Fruit fly (Drosophila melanogaster) whole organism, embryonic: ENCODE data around the gene Mtpalpha.
A peak's percentile ranks its signal among the peaks of the same experiment; 100 is the strongest.

Experiments
- Asciz ChIP-seq: fragments of 200-800 bp; sonication (Bioruptor generic); optimal IDR thresholded peaks from 2 replicates; lab custom pipeline; 2017; ENCODE audit warnings: missing biosample characterization, mild to moderate bottlenecking, missing genetic modification characterization, missing genetic modification reagents
- Bgb ChIP-seq: fragments of 200-800 bp; sonication (Bioruptor generic); IDR thresholded peaks from 2 replicates; pipeline ENCODE4 v1.3.6; 2022; ENCODE audit warnings: missing biosample characterization, missing genetic modification characterization; ENCODE audit not compliant: partially characterized antibody
- CG12219 ChIP-seq: fragments of 200-800 bp; sonication (Bioruptor generic); optimal IDR thresholded peaks from 3 replicates; lab custom pipeline; 2018; ENCODE audit warnings: missing biosample characterization, mild to moderate bottlenecking, missing genetic modification characterization
- CG14441 ChIP-seq: fragments of 200-800 bp; sonication (Bioruptor generic); IDR thresholded peaks from 2 replicates; pipeline ENCODE4 v1.3.6; 2022; ENCODE audit warnings: missing biosample characterization, missing genetic modification characterization
- CG14667 ChIP-seq: fragments of 200-800 bp; sonication (Bioruptor generic); IDR thresholded peaks from 2 replicates; pipeline ENCODE4 v1.3.6; 2022; ENCODE audit warnings: missing biosample characterization, missing genetic modification characterization
- CG17328 ChIP-seq: fragments of 200-800 bp; sonication (Bioruptor generic); IDR thresholded peaks from 2 replicates; pipeline ENCODE4 v1.3.6; 2022; ENCODE audit warnings: missing biosample characterization, missing genetic modification characterization
- CG18764 ChIP-seq: fragments of 200-800 bp; sonication (Bioruptor generic); optimal IDR thresholded peaks from 3 replicates; lab custom pipeline; 2016; ENCODE audit warnings: missing biosample characterization, missing genetic modification characterization
- CG2129 ChIP-seq: fragments of 200-800 bp; sonication (Bioruptor generic); IDR thresholded peaks from 2 replicates; pipeline ENCODE4 v1.3.6; 2022; ENCODE audit warnings: missing biosample characterization, missing genetic modification characterization; ENCODE audit not compliant: partially characterized antibody
- CG2199 ChIP-seq: fragments of 200-800 bp; sonication (Bioruptor generic); IDR thresholded peaks from 3 replicates; pipeline ENCODE4 v1.3.6; 2022; ENCODE audit warnings: missing biosample characterization, missing genetic modification characterization
- CG30020 ChIP-seq: fragments of 200-800 bp; optimal IDR thresholded peaks from 2 replicates; lab custom pipeline; 2019; ENCODE audit warnings: missing biosample characterization, mild to moderate bottlenecking, missing genetic modification characterization, moderate library complexity
- CG3163 ChIP-seq: fragments of 200-800 bp; sonication (Bioruptor generic); optimal IDR thresholded peaks from 3 replicates; lab custom pipeline; 2016; ENCODE audit warnings: missing biosample characterization, missing genetic modification characterization
- CG32772 ChIP-seq: fragments of 200-800 bp; sonication (Bioruptor generic); IDR thresholded peaks from 2 replicates; pipeline ENCODE4 v1.3.6; 2022; ENCODE audit warnings: missing biosample characterization, missing genetic modification characterization
- CG3281 ChIP-seq: fragments of 200-800 bp; sonication (Bioruptor generic); optimal IDR thresholded peaks from 3 replicates; lab custom pipeline; 2017; ENCODE audit warnings: missing biosample characterization, mild to moderate bottlenecking, missing genetic modification characterization
- CG33557 ChIP-seq: fragments of 200-800 bp; sonication (Bioruptor generic); optimal IDR thresholded peaks from 2 replicates; lab custom pipeline; 2019; ENCODE audit warnings: missing biosample characterization, mild to moderate bottlenecking, missing genetic modification characterization, moderate library complexity
- CG3726 ChIP-seq: fragments of 200-800 bp; sonication (Bioruptor generic); IDR thresholded peaks from 3 replicates; pipeline ENCODE4, ENCODE4 v1.3.6; 2022; ENCODE audit warnings: missing biosample characterization, missing genetic modification characterization
- CG5953 ChIP-seq: fragments of 200-800 bp; sonication (Bioruptor generic); IDR thresholded peaks from 2 replicates; pipeline ENCODE4 v1.3.6; 2022; ENCODE audit warnings: missing biosample characterization, missing genetic modification characterization
- CG7357 ChIP-seq: fragments of 200-800 bp; sonication (Bioruptor generic); IDR thresholded peaks from 3 replicates; pipeline ENCODE4 v1.3.6; 2022; ENCODE audit warnings: missing biosample characterization, missing genetic modification characterization
- CG7556 ChIP-seq: fragments of 200-800 bp; sonication (Bioruptor generic); optimal IDR thresholded peaks from 2 replicates; lab custom pipeline; 2017; ENCODE audit warnings: missing biosample characterization, mild to moderate bottlenecking, missing genetic modification characterization
- CG7963 ChIP-seq: fragments of 200-800 bp; sonication (Bioruptor generic); IDR thresholded peaks from 3 replicates; pipeline ENCODE4 v1.3.6; 2022; ENCODE audit warnings: missing biosample characterization, missing genetic modification characterization; ENCODE audit not compliant: partially characterized antibody
- CG8944 ChIP-seq: fragments of 200-800 bp; sonication (Bioruptor generic); optimal IDR thresholded peaks from 3 replicates; lab custom pipeline; 2016; ENCODE audit warnings: missing biosample characterization, missing genetic modification characterization
- CG9817 ChIP-seq: fragments of 200-800 bp; sonication (Bioruptor generic); optimal IDR thresholded peaks from 2 replicates; lab custom pipeline; 2018; ENCODE audit warnings: missing biosample characterization, mild to moderate bottlenecking, missing genetic modification characterization, moderate library complexity
- CoRest ChIP-seq: fragments of 200-800 bp; sonication (Bioruptor generic); optimal IDR thresholded peaks from 3 replicates; lab custom pipeline; 2018; ENCODE audit warnings: missing biosample characterization, mild to moderate bottlenecking, missing genetic modification characterization, moderate library complexity
- Drgx ChIP-seq: fragments of 200-800 bp; sonication (Bioruptor generic); IDR thresholded peaks from 2 replicates; pipeline ENCODE4 v1.3.6; 2022; ENCODE audit warnings: missing biosample characterization, missing genetic modification characterization
- Eip74EF ChIP-seq, 2 experiments: fragments of 200-800 bp in 1 of 2; fragments of >200 bp in 1 of 2; sonication (Bioruptor generic) in 1 of 2; optimal IDR thresholded peaks; 2 replicates each; lab custom pipeline; 2017 to 2019; ENCODE audit warnings: missing biosample characterization in 2 of 2, missing genetic modification characterization in 2 of 2, mild to moderate bottlenecking in 1 of 2, moderate library complexity in 1 of 2
- Ets65A ChIP-seq: fragments of 200-800 bp; sonication (Bioruptor generic); peaks from one replicate; lab custom pipeline; 2016; ENCODE audit warnings: missing biosample characterization, missing genetic modification characterization
- Fer2 ChIP-seq: fragments of 200-800 bp; sonication (Bioruptor generic); optimal IDR thresholded peaks from 2 replicates; lab custom pipeline; 2018; ENCODE audit warnings: missing biosample characterization, mild to moderate bottlenecking, missing genetic modification characterization, moderate library complexity
- GATAe ChIP-seq: fragments of 200-800 bp; sonication (Bioruptor generic); conservative IDR thresholded peaks from 2 replicates; pipeline ENCODE4 v1.3.6; 2022; ENCODE audit warnings: missing biosample characterization, missing genetic modification characterization
- Hmx ChIP-seq: fragments of 200-800 bp; sonication (Bioruptor generic); optimal IDR thresholded peaks from 2 replicates; lab custom pipeline; 2016; ENCODE audit warnings: missing biosample characterization, missing genetic modification characterization
- Med ChIP-seq: fragments of 200-800 bp; sonication (Bioruptor generic); peaks from one replicate; lab custom pipeline; 2016; ENCODE audit warnings: missing biosample characterization, missing genetic modification characterization, mild to moderate bottlenecking, inconsistent platforms, moderate library complexity
- Nf-YB ChIP-seq: fragments of 200-800 bp; sonication (Bioruptor generic); optimal IDR thresholded peaks from 3 replicates; lab custom pipeline; 2019; ENCODE audit warnings: missing biosample characterization, mild to moderate bottlenecking, missing genetic modification characterization, moderate library complexity
- NfI ChIP-seq: fragments of 200-800 bp; sonication (Bioruptor generic); optimal IDR thresholded peaks from 3 replicates; lab custom pipeline; 2018; ENCODE audit warnings: missing biosample characterization, mild to moderate bottlenecking, missing genetic modification characterization, moderate library complexity
- Six4 ChIP-seq: fragments of 200-800 bp; sonication (Bioruptor generic); optimal IDR thresholded peaks from 2 replicates; lab custom pipeline; 2016; ENCODE audit warnings: missing biosample characterization, missing genetic modification characterization
- Sox100B ChIP-seq: fragments of 200-800 bp; sonication (Bioruptor generic); optimal IDR thresholded peaks from 3 replicates; lab custom pipeline; 2018; ENCODE audit warnings: missing biosample characterization, mild to moderate bottlenecking, missing genetic modification characterization
- TFAM ChIP-seq: fragments of 200-800 bp; sonication (Bioruptor generic); optimal IDR thresholded peaks from 2 replicates; lab custom pipeline; 2017; ENCODE audit warnings: missing biosample characterization, missing genetic modification characterization, inconsistent platforms
- abd-A ChIP-seq: fragments of 200-800 bp; sonication (Bioruptor generic); optimal IDR thresholded peaks from 3 replicates; lab custom pipeline; 2019; ENCODE audit warnings: missing biosample characterization, mild to moderate bottlenecking, missing genetic modification characterization, moderate library complexity
- amos ChIP-seq: fragments of 200-800 bp; sonication (Bioruptor generic); IDR thresholded peaks from 2 replicates; pipeline ENCODE4 v1.3.6; 2022; ENCODE audit warnings: missing biosample characterization, missing genetic modification characterization; ENCODE audit not compliant: partially characterized antibody
- chn ChIP-seq: fragments of 200-800 bp; sonication (Bioruptor generic); optimal IDR thresholded peaks from 2 replicates; lab custom pipeline; 2016; ENCODE audit warnings: missing biosample characterization, missing genetic modification characterization
- corto ChIP-seq: fragments of 200-800 bp; sonication (Bioruptor generic); optimal IDR thresholded peaks from 2 replicates; lab custom pipeline; 2016; ENCODE audit warnings: missing biosample characterization, mild to moderate bottlenecking, missing genetic modification characterization, moderate library complexity
- disco-r ChIP-seq: fragments of 200-800 bp; sonication (Bioruptor generic); optimal IDR thresholded peaks from 2 replicates; lab custom pipeline; 2016; ENCODE audit warnings: missing biosample characterization, missing genetic modification characterization
- jumu ChIP-seq: fragments of 200-800 bp; sonication (Bioruptor generic); optimal IDR thresholded peaks from 3 replicates; lab custom pipeline; 2016; ENCODE audit warnings: missing biosample characterization, missing genetic modification characterization
- klu ChIP-seq: fragments of 200-800 bp; sonication (Bioruptor generic); IDR thresholded peaks from 2 replicates; pipeline ENCODE4 v1.3.6; 2022; ENCODE audit warnings: missing biosample characterization, missing genetic modification characterization
- luna ChIP-seq: fragments of 200-800 bp; sonication (Bioruptor generic); optimal IDR thresholded peaks from 2 replicates; lab custom pipeline; 2016; ENCODE audit warnings: missing biosample characterization, missing genetic modification characterization
- mam ChIP-seq: fragments of 200-800 bp; sonication (Bioruptor generic); optimal IDR thresholded peaks from 3 replicates; lab custom pipeline; 2016; ENCODE audit warnings: missing biosample characterization, missing genetic modification characterization
- sd ChIP-seq: fragments of 200-800 bp; sonication (Bioruptor generic); optimal IDR thresholded peaks from 3 replicates; lab custom pipeline; 2018; ENCODE audit warnings: missing biosample characterization, mild to moderate bottlenecking, missing genetic modification characterization, moderate library complexity
- sima ChIP-seq: fragments of 200-800 bp; sonication (Bioruptor generic); optimal IDR thresholded peaks from 2 replicates; lab custom pipeline; 2016; ENCODE audit warnings: missing biosample characterization, missing genetic modification characterization
- stwl ChIP-seq: fragments of 200-800 bp; sonication (Bioruptor generic); optimal IDR thresholded peaks from 3 replicates; lab custom pipeline; 2018; ENCODE audit warnings: missing biosample characterization, mild to moderate bottlenecking, missing genetic modification characterization, moderate library complexity
- tgo ChIP-seq: fragments of 200-800 bp; sonication (Bioruptor generic); IDR thresholded peaks from 3 replicates; pipeline ENCODE4 v1.3.6; 2022; ENCODE audit warnings: missing biosample characterization, missing genetic modification characterization
- tin ChIP-seq: fragments of 200-800 bp; sonication (Bioruptor generic); optimal IDR thresholded peaks from 3 replicates; lab custom pipeline; 2016; ENCODE audit warnings: missing biosample characterization, missing genetic modification characterization
- wek ChIP-seq: fragments of 200-800 bp; sonication (Bioruptor generic); optimal IDR thresholded peaks from 3 replicates; lab custom pipeline; 2018; ENCODE audit warnings: missing biosample characterization, mild to moderate bottlenecking, missing genetic modification characterization, moderate library complexity
- zfh1 ChIP-seq: fragments of 200-800 bp; sonication (Bioruptor generic); IDR thresholded peaks from 3 replicates; pipeline ENCODE4 v1.3.6; 2022; ENCODE audit warnings: missing biosample characterization, missing genetic modification characterization

The Mtpalpha gene

DNA sequence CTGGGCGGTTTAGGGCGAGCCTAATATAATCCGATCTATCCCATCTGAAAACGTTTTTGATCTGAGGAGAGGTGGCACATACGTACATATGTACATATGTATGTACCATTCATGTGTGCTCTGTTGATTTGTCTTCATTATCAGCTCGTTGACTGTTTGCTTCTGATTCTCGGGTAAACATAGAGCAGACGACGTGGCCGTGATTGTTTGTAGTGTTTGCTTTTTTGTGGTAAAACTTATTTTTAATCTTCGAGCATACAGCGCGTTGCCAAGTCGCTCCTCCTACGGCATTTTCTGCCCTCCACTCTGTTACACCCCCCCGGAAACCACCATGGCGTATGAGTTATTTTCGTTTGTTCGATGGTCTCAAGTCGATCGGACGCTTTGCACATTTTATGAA is 50.9 kb downstream of the Mtpalpha start (continued):
- TF ChIP-seq disco-r (GFP tag; lab: Kevin White, UChicago) (peak; percentile 82), CG14441 (GFP tag; lab: Robert Waterston, UW) (peak; percentile 71), CG8944 (GFP tag; lab: Kevin White, UChicago) (peak; percentile 80), TFAM (GFP tag; lab: Kevin White, UChicago) (peak; percentile 83), CG30020 (no peak), amos (GFP tag; lab: Robert Waterston, UW) (no peak), Ets65A (GFP tag; lab: Kevin White, UChicago) (no peak), CG7963 (no peak), CG5953 (GFP tag; lab: Robert Waterston, UW) (peak; percentile 73), CG9817 (tag; lab: Kevin White, UChicago) (peak; percentile 59), CG7556 (GFP tag; lab: Kevin White, UChicago) (peak; percentile 83), CG7357 (GFP tag; lab: Robert Waterston, UW) (peak; percentile 56; the same call in 1 of the 3 replicates), zfh1 (GFP tag; lab: Robert Waterston, UW) (peak; percentile 90), CG12219 (GFP tag; lab: Kevin White, UChicago) (peak; percentile 91), Sox100B (GFP tag; lab: Kevin White, UChicago) (peak; percentile 83), Med (peak; percentile 97), Nf-YB (peak; percentile 73), CG3163 (GFP tag; lab: Kevin White, UChicago) (peak; percentile 78), sd (peak; percentile 89), Bgb (GFP tag; lab: Robert Waterston, UW) (no peak), CG2199 (GFP tag; lab: Robert Waterston, UW) (0 out of 3 replicates have a peak, but pooled peaks have one; percentile 75), chn (GFP tag; lab: Kevin White, UChicago) (peak; percentile 55), Drgx (peak; percentile 35; the same call in 1 of the 2 replicates), corto (GFP tag; lab: Kevin White, UChicago) (no peak), Fer2 (peak; percentile 78), GATAe (GFP tag; lab: Robert Waterston, UW) (no peak), CG2129 (GFP tag; lab: Robert Waterston, UW) (no peak), stwl (peak; percentile 43), sima (peak; percentile 54), tgo (GFP tag; lab: Robert Waterston, UW) (peak; percentile 57; the same call in 2 of the 3 replicates), abd-A (peak; percentile 64), jumu (GFP tag; lab: Kevin White, UChicago) (peak; percentile 47), Asciz (peak; percentile 96), CG3281 (GFP tag; lab: Kevin White, UChicago) (peak; percentile 87), tin (GFP tag; lab: Kevin White, UChicago) (peak; percentile 37), luna (GFP tag; lab: Kevin White, UChicago) (peak; percentile 71), wek (peak; percentile 95), Hmx (no peak), CG14667 (no peak), CG33557 (GFP tag; lab: Kevin White, UChicago) (peak; percentile 95), Eip74EF (GFP tag; optimal IDR thresholded peaks at IDR 0.05; lab: Kevin White, UChicago) (peak in 1 of 2 experiments; percentile 77), mam (GFP tag; lab: Kevin White, UChicago) (peak; percentile 51), klu (GFP tag; lab: Robert Waterston, UW) (no peak), CoRest (tag; lab: Kevin White, UChicago) (peak; percentile 73), CG17328 (GFP tag; lab: Robert Waterston, UW) (peak; percentile 75), Six4 (GFP tag; lab: Kevin White, UChicago) (peak; percentile 75), CG3726 (no peak; the same call in 2 of the 3 replicates), NfI (peak; percentile 74), CG32772 (GFP tag; lab: Robert Waterston, UW) (no peak), CG18764 (GFP tag; lab: Kevin White, UChicago) (peak; percentile 92)
